Worm (Caenorhabditis elegans) whole organism, mixed stage, embryonic: ENCODE results near the gene npr-13.
"Not testable (repeated sequence)": the region's sequence is repeated elsewhere in the genome, so short reads cannot be mapped to it uniquely, and the experiment has no call there.

Source experiments
- M03D4.4 ChIP-seq: sonication (generic microtip); optimal IDR thresholded peaks from 2 replicates; lab custom pipeline; 2017; ENCODE audit warnings: mild to moderate bottlenecking, missing genetic modification characterization, missing compliant biosample characterization
- ceh-83 ChIP-seq: fragments of 200-800 bp; sonication (Bioruptor generic); optimal IDR thresholded peaks from 2 replicates; lab custom pipeline; 2018; ENCODE audit warnings: mild to moderate bottlenecking, missing genetic modification characterization, missing compliant biosample characterization
- ces-1 ChIP-seq: fragments of 150-350 bp; optimal IDR thresholded peaks from 2 replicates; lab custom pipeline; 2014; ENCODE audit warnings: missing biosample characterization, missing genetic modification reagents, missing genetic modification characterization
- mep-1 ChIP-seq: fragments of 150-350 bp; optimal IDR thresholded peaks from 2 replicates; lab custom pipeline; 2017; ENCODE audit warnings: missing biosample characterization, missing genetic modification reagents, missing genetic modification characterization, inconsistent platforms
- nhr-2 ChIP-seq: fragments of 150-350 bp; optimal IDR thresholded peaks from 2 replicates; lab custom pipeline; 2014; ENCODE audit warnings: missing biosample characterization, missing genetic modification characterization
- nhr-237 ChIP-seq: fragments of 150-350 bp; optimal IDR thresholded peaks from 2 replicates; lab custom pipeline; 2014; ENCODE audit warnings: missing biosample characterization, missing genetic modification characterization
- nhr-28 ChIP-seq: fragments of 150-350 bp; optimal IDR thresholded peaks from 2 replicates; lab custom pipeline; 2014; ENCODE audit warnings: missing biosample characterization, missing genetic modification characterization
- pha-4 ChIP-seq: fragments of 150-350 bp; optimal IDR thresholded peaks from 2 replicates; lab custom pipeline; 2018; ENCODE audit warnings: missing biosample characterization, missing genetic modification reagents, missing genetic modification characterization
- sem-2 ChIP-seq: fragments of 200-800 bp; sonication (Bioruptor generic); optimal IDR thresholded peaks from 2 replicates; lab custom pipeline; 2018; ENCODE audit warnings: mild to moderate bottlenecking, missing genetic modification characterization, missing compliant biosample characterization
- snpc-4 ChIP-seq: fragments of 150-350 bp; optimal IDR thresholded peaks from 2 replicates; lab custom pipeline; 2014; ENCODE audit warnings: missing biosample characterization, missing genetic modification characterization
- unc-62 ChIP-seq: fragments of 150-350 bp; optimal IDR thresholded peaks from 2 replicates; lab custom pipeline; 2014; ENCODE audit warnings: missing biosample characterization, missing genetic modification reagents, missing genetic modification characterization
- ztf-11 ChIP-seq: fragments of 150-350 bp; optimal IDR thresholded peaks from 2 replicates; lab custom pipeline; 2014; ENCODE audit warnings: missing biosample characterization, missing genetic modification characterization

DNA sequence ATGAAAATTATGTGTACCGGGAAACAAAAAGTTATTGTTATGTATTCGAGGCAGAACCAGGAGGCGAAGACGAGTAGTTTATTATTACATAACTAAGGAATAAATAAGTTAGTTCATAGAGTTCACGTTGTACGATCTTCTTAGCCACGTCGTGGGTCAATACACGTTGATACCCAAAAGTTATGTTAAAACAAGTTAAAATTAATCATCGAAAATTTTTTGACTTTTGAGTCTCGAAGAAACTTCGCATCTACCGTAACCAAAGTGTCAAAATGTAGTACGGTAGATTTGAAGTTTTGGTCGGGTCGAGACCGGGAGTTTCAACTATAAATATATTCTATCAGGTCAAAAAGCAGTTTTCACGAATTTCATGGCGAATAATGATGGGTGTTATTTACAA, 18.3 kb upstream of the npr-13 start, which contains the start of gene ZC412.10:
- not testable (repeated sequence) for TF ChIP-seq snpc-4 (tag; lab: Kevin White, UChicago); ztf-11 (tag; lab: Kevin White, UChicago); ceh-83 (GFP tag; lab: Kevin White, UChicago); M03D4.4 (tag; lab: Kevin White, UChicago); mep-1 (tag; lab: Kevin White, UChicago); nhr-2; nhr-237; unc-62 (GFP tag; lab: Kevin White, UChicago); ces-1 (GFP tag; lab: Kevin White, UChicago); pha-4 (tag; lab: Kevin White, UChicago); nhr-28; sem-2 (GFP tag; lab: Kevin White, UChicago)
